Worm (Caenorhabditis elegans): ENCODE data around the gene xbx-4.

The xbx-4 gene

DNA sequence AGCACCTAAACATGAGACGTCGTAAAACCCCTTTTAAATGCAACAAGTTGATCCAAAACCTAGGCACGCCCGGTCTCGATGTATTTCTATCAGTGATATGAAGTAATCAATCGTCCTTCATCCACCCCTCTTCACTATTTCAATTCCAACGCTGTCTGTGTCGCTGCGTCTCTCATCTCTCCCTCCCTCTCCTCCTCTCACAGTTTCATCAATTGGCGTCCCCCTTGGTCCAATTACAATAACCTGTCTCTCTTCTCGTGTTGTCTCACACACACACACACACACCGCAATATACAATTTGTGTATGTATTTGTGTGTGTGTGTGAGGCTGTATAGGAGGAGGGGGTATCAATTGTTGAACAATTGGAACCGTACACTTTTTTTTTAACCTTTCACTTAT is 31.3 kb upstream of the xbx-4 start:
- no peak for TF ChIP-seq F23B12.7 (tag; optimal IDR thresholded peaks at IDR 0.05; ENCODE audit: insufficient read depth)
- TF ChIP-seq lin-40 (tag; optimal IDR thresholded peaks at IDR 0.05): peak; percentile 18

DNA sequence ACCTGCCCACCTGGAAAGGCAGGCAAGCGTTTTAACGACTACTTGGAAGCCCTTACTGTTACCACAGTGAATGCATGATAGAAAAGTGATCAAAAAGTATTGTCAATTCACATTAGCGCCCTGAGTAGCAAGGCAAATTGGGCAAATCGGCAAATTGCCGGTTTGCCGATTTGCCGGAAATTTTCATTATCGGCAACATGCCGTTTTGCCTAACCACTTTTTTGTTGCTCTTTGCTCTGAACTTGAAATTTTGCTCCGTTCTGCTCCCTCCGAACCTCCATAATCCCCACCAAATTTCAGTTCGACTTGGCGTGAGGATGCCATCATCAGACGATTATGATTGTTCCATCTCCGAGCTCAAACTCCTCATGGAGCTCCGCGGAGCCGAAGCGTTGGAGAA is 30.7 kb upstream of the xbx-4 start, which contains the start of gene mca-2:
Gene mca-2 (plus strand): TSS at position 301 of the 400 bp plus-strand sequence.
- TF ChIP-seq ztf-22 (GFP tag; optimal IDR thresholded peaks at IDR 0.05): no peak
- TF ChIP-seq madf-6 (GFP tag; IDR thresholded peaks at IDR 0.05): no peak
- TF ChIP-seq ztf-6 (GFP tag; IDR thresholded peaks at IDR 0.05): no peak
- TF ChIP-seq repo-1 (tag; optimal IDR thresholded peaks at IDR 0.05): no peak
- TF ChIP-seq F37B4.10 (GFP tag; IDR thresholded peaks at IDR 0.05): no peak
- no peak for TF ChIP-seq egl-18 (GFP tag; IDR thresholded peaks at IDR 0.05)
- no peak for TF ChIP-seq F57A8.1 (GFP tag; optimal IDR thresholded peaks at IDR 0.05)
- no peak for TF ChIP-seq ccch-3 (GFP tag; optimal IDR thresholded peaks at IDR 0.05)
- no peak for TF ChIP-seq B0019.2 (GFP tag; conservative IDR thresholded peaks at IDR 0.05)
- no peak for TF ChIP-seq lin-35 (GFP tag; optimal IDR thresholded peaks at IDR 0.05)
- TF ChIP-seq attf-5 (GFP tag; optimal IDR thresholded peaks at IDR 0.05): no peak

DNA sequence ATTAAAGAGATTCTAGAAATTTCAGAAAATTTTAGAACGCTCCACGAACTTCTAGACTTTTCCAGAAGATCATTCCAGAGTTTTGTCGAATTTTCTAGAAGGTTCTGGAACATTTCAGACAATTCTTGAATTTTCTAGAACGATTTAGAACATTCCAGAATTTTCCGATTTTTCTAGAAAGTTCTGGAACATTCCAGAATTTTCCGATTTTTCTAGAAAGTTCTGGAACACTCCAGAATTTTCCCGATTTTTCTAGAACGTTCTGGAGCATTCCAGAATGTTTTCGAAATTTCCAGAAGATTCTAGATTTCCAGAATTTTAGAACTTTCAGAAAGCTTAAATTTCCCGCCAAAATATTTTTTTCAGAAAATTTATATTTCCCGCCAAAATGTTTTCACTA is 18.0 kb upstream of the xbx-4 start:
- TF ChIP-seq hsf-1 (GFP tag; IDR thresholded peaks at IDR 0.05): peak; percentile 92

DNA sequence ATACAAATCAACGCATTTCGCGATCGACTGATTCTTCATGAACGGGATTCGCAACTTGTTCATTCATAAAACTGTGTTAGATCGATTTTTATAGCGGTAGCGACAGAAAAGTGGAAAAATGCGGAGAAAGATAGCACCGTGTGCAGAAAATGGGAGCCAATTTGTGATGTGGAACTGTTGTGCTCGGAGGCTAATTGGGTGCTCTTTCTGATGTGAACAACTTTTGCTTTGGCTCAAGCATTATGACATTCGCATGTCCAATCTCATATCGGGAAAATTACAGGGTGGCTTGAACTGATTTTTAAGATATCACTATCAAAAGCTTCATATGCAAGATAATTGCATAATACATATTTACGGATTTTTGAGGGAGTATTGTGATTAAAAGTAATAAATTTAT is 14.7 kb upstream of the xbx-4 start, which contains the start of gene C23H5.11:
Gene C23H5.11 (minus strand): TSS at position 101 of the 400 bp plus-strand sequence.
- no peak for TF ChIP-seq bed-1 (GFP tag; IDR thresholded peaks at IDR 0.05)

DNA sequence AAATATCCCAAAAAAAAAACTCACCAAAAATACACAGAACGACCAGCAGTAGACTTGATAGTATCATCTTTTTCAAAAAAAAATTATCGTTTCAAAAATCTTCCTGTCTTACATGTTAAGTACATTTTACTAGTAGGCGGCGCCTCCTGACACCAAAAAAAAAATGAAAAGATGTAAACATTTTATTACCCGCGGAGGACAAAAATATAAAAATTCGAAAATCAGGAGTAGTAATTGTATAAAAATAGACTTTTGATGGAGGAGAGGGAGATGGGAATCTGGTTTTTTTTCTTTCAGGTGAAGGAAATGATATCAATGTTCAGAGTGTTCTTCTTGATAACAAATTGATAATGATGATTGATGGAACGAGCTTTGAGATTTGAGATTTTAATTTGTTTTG is 11.6 kb upstream of the xbx-4 start, which contains the start of gene C23H5.15:
Gene C23H5.15 (minus strand): TSS at position 101 of the 400 bp plus-strand sequence.
- TF ChIP-seq K11D2.4 (GFP tag; IDR thresholded peaks at IDR 0.05): no peak
- no peak for TF ChIP-seq ceh-91 (GFP tag; IDR thresholded peaks at IDR 0.05)
- TF ChIP-seq lin-54 (GFP tag; optimal IDR thresholded peaks at IDR 0.05): no peak
- no peak for TF ChIP-seq nhr-80 (tag; optimal IDR thresholded peaks at IDR 0.05)
- no peak for TF ChIP-seq mcd-1 (GFP tag; IDR thresholded peaks at IDR 0.05)
- TF ChIP-seq ceh-27 (GFP tag; optimal IDR thresholded peaks at IDR 0.05): no peak
- no peak for TF ChIP-seq B0019.2 (GFP tag; conservative IDR thresholded peaks at IDR 0.05)
- no peak for TF ChIP-seq hlh-12 (tag; optimal IDR thresholded peaks at IDR 0.05)
- no peak for TF ChIP-seq ets-4 (GFP tag; optimal IDR thresholded peaks at IDR 0.05)
- no peak for TF ChIP-seq lin-35 (GFP tag; optimal IDR thresholded peaks at IDR 0.05)
- TF ChIP-seq snpc-4 (GFP tag; optimal IDR thresholded peaks at IDR 0.05): no peak
- TF ChIP-seq snpc-4 (tag; optimal IDR thresholded peaks at IDR 0.05): no peak
- TF ChIP-seq C06A6.2 (GFP tag; conservative IDR thresholded peaks at IDR 0.05): no peak
- no peak for TF ChIP-seq egl-44 (GFP tag; IDR thresholded peaks at IDR 0.05)
- no peak for TF ChIP-seq B0035.1 (tag; optimal IDR thresholded peaks at IDR 0.05)
- no peak for TF ChIP-seq F55B11.4 (tag; optimal IDR thresholded peaks at IDR 0.05; ENCODE audit: borderline replicate concordance, insufficient read depth)
- no peak for TF ChIP-seq ceh-79 (tag; optimal IDR thresholded peaks at IDR 0.05)

DNA sequence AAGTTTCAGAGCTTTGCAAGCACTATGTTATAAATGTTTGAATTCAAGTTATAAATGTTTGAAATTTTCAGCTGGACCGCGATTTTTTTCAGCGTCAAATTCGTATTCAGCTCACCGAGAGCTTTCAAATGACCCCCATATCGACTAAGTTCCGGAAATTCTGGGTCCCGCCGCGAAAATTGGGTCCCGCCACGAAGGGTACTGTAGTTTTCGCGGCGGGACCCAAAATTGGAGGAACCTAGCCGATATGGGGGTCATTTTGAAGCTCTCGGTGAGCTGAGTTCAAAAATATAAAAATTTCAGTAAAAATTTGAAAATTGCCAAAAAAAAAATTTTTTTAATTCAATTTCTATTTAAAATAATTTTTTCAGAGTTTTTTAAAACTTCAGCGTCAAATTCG is 7.7 kb upstream of the xbx-4 start:
- 0 out of 2 replicates have a peak, but pooled peaks have one; percentile 18 for TF ChIP-seq F39B2.1 (GFP tag; IDR thresholded peaks at IDR 0.05)
- 0 out of 2 replicates have a peak, but pooled peaks have one; percentile 51 for TF ChIP-seq nhr-120 (GFP tag; IDR thresholded peaks at IDR 0.05)
- 0 out of 2 replicates have a peak, but pooled peaks have one; percentile 70 for TF ChIP-seq cebp-2 (GFP tag; IDR thresholded peaks at IDR 0.05)
- no peak for TF ChIP-seq F10E7.11 (tag; optimal IDR thresholded peaks at IDR 0.05)
- TF ChIP-seq F33H1.4 (GFP tag; IDR thresholded peaks at IDR 0.05): peak; percentile 42
- TF ChIP-seq nfya-2 (GFP tag; IDR thresholded peaks at IDR 0.05): no peak
- TF ChIP-seq aptf-3 (GFP tag; IDR thresholded peaks at IDR 0.05): no peak

Measured in whole organism, young adult.